Fruit fly (Drosophila melanogaster): ENCODE measurements around the gene Nazo.

Nazo gene

dm6 chr3R:8324016-8324415, 36.3 kb downstream of the Nazo start, which contains the start of gene CG7443:
Gene CG7443, plus strand, starts transcription at chr3R:8324316.
- TF ChIP-seq Dfd (GFP tag; optimal IDR thresholded peaks at IDR 0.05) (no peak), fru (GFP tag; optimal IDR thresholded peaks at IDR 0.05) (no peak), GATAd (GFP tag; optimal IDR thresholded peaks at IDR 0.05) (no peak), tai (GFP tag; optimal IDR thresholded peaks at IDR 0.05) (no peak), usp (GFP tag; optimal IDR thresholded peaks at IDR 0.05) (no peak), N (GFP tag; optimal IDR thresholded peaks at IDR 0.05) (no peak), Sp1 (GFP tag; optimal IDR thresholded peaks at IDR 0.05) (no peak), CG32264 (GFP tag; optimal IDR thresholded peaks at IDR 0.05) (no peak)

- no peak for TF ChIP-seq CG32264 (GFP tag; optimal IDR thresholded peaks at IDR 0.05)
- no peak for TF ChIP-seq fru (GFP tag; optimal IDR thresholded peaks at IDR 0.05)
- no peak for TF ChIP-seq Hr83 (GFP tag; optimal IDR thresholded peaks at IDR 0.05; ENCODE audit: poor library complexity, severe bottlenecking)
- no peak for TF ChIP-seq dl (GFP tag; optimal IDR thresholded peaks at IDR 0.05; ENCODE audit: insufficient read depth in 1 of 2, partially characterized antibody in 2 of 2)
- TF ChIP-seq dsf (GFP tag; optimal IDR thresholded peaks at IDR 0.05; ENCODE audit: borderline replicate concordance): no peak
- TF ChIP-seq Jra (GFP tag; optimal IDR thresholded peaks at IDR 0.05): no peak
- TF ChIP-seq OdsH (GFP tag; optimal IDR thresholded peaks at IDR 0.05): no peak
- no peak for TF ChIP-seq GATAd (GFP tag; optimal IDR thresholded peaks at IDR 0.05)
- no peak for TF ChIP-seq woc (GFP tag; optimal IDR thresholded peaks at IDR 0.05)
- no peak for TF ChIP-seq Vsx2 (GFP tag; optimal IDR thresholded peaks at IDR 0.05; ENCODE audit: partially characterized antibody)
- TF ChIP-seq pan (optimal IDR thresholded peaks at IDR 0.05): no peak
- no peak for TF ChIP-seq foxo (GFP tag; optimal IDR thresholded peaks at IDR 0.05)
Observed at dm6 chr3R:8326884-8327283, 39.2 kb downstream of the Nazo start.

- TF ChIP-seq Jra (GFP tag; optimal IDR thresholded peaks at IDR 0.05): no peak
- TF ChIP-seq woc (GFP tag; optimal IDR thresholded peaks at IDR 0.05): no peak
- no peak for TF ChIP-seq h (GFP tag; optimal IDR thresholded peaks at IDR 0.05)
- TF ChIP-seq Dif (GFP tag; optimal IDR thresholded peaks at IDR 0.05; ENCODE audit: partially characterized antibody): no peak
- no peak for TF ChIP-seq Mio (GFP tag; optimal IDR thresholded peaks at IDR 0.05)
- no peak for TF ChIP-seq CG32264 (GFP tag; optimal IDR thresholded peaks at IDR 0.05)
- no peak for TF ChIP-seq GATAd (GFP tag; optimal IDR thresholded peaks at IDR 0.05)
- TF ChIP-seq Hnf4 (GFP tag; optimal IDR thresholded peaks at IDR 0.05): no peak
- TF ChIP-seq HLH106 (tag; optimal IDR thresholded peaks at IDR 0.05): no peak
- TF ChIP-seq Abd-B (GFP tag; optimal IDR thresholded peaks at IDR 0.05): no peak
- TF ChIP-seq fru (GFP tag; optimal IDR thresholded peaks at IDR 0.05): no peak
- TF ChIP-seq sage (GFP tag; optimal IDR thresholded peaks at IDR 0.05): no peak
- TF ChIP-seq Vsx2 (GFP tag; optimal IDR thresholded peaks at IDR 0.05; ENCODE audit: partially characterized antibody): no peak
Observed at dm6 chr3R:8327967-8328789, 40.5 kb downstream of the Nazo start.

- no peak for TF ChIP-seq usp (GFP tag; optimal IDR thresholded peaks at IDR 0.05)
- TF ChIP-seq pan (optimal IDR thresholded peaks at IDR 0.05): no peak
- no peak for TF ChIP-seq Vsx2 (GFP tag; optimal IDR thresholded peaks at IDR 0.05; ENCODE audit: partially characterized antibody)
- no peak for TF ChIP-seq Hnf4 (GFP tag; optimal IDR thresholded peaks at IDR 0.05)
- no peak for TF ChIP-seq CrebA (GFP tag; optimal IDR thresholded peaks at IDR 0.05; ENCODE audit: borderline replicate concordance)
- no peak for TF ChIP-seq dmrt93B (GFP tag; optimal IDR thresholded peaks at IDR 0.05)
- TF ChIP-seq fru (GFP tag; optimal IDR thresholded peaks at IDR 0.05): no peak
Observed at dm6 chr3R:8329628-8330027, 42.0 kb downstream of the Nazo start.

dm6 chr3R:8333768-8334470, 46.2 kb downstream of the Nazo start, which contains the start of gene Poxm:
Gene Poxm, minus strand, starts transcription at chr3R:8333792.
- peak; percentile 97 for TF ChIP-seq dmrt93B (GFP tag; optimal IDR thresholded peaks at IDR 0.05)
- no peak for TF ChIP-seq Vsx2 (GFP tag; optimal IDR thresholded peaks at IDR 0.05; ENCODE audit: partially characterized antibody)
- peak; percentile 17 for TF ChIP-seq Mio (GFP tag; optimal IDR thresholded peaks at IDR 0.05)
- TF ChIP-seq Myc (optimal IDR thresholded peaks at IDR 0.05): no peak
- no peak for TF ChIP-seq Hr78 (GFP tag; optimal IDR thresholded peaks at IDR 0.05)
- peak; percentile 83 for TF ChIP-seq Dfd (GFP tag; optimal IDR thresholded peaks at IDR 0.05)
- TF ChIP-seq jim (GFP tag; optimal IDR thresholded peaks at IDR 0.05): no peak
- TF ChIP-seq CG32264 (GFP tag; optimal IDR thresholded peaks at IDR 0.05): peak; percentile 1
- no peak for TF ChIP-seq usp (GFP tag; optimal IDR thresholded peaks at IDR 0.05)
- TF ChIP-seq N (GFP tag; optimal IDR thresholded peaks at IDR 0.05): peak; percentile 44
- no peak for TF ChIP-seq pan (optimal IDR thresholded peaks at IDR 0.05)
- peak; percentile 69 for TF ChIP-seq sage (GFP tag; optimal IDR thresholded peaks at IDR 0.05)
- TF ChIP-seq woc (GFP tag; optimal IDR thresholded peaks at IDR 0.05): no peak
- peak; percentile 49 for TF ChIP-seq Hnf4 (GFP tag; optimal IDR thresholded peaks at IDR 0.05)
- TF ChIP-seq fru (GFP tag; optimal IDR thresholded peaks at IDR 0.05): peak; percentile 90
- peak; percentile 87 for TF ChIP-seq CG9705 (GFP tag; optimal IDR thresholded peaks at IDR 0.05)
- TF ChIP-seq HLH106 (tag; optimal IDR thresholded peaks at IDR 0.05): peak; percentile 95
- peak; percentile 45 to 52 for TF ChIP-seq dl (GFP tag; optimal IDR thresholded peaks at IDR 0.05; ENCODE audit: insufficient read depth in 1 of 2, partially characterized antibody in 2 of 2)
- TF ChIP-seq Sp1 (GFP tag; optimal IDR thresholded peaks at IDR 0.05): peak; percentile 94
- peak; percentile 19 for TF ChIP-seq Hr83 (GFP tag; optimal IDR thresholded peaks at IDR 0.05; ENCODE audit: poor library complexity, severe bottlenecking)
- peak in 1 of 2 experiments; percentile 93 for TF ChIP-seq foxo (GFP tag; optimal IDR thresholded peaks at IDR 0.05)
- TF ChIP-seq CrebA (GFP tag; optimal IDR thresholded peaks at IDR 0.05; ENCODE audit: borderline replicate concordance): no peak
- peak; percentile 89 for TF ChIP-seq psq (GFP tag; optimal IDR thresholded peaks at IDR 0.05)
- peak; percentile 90 for TF ChIP-seq h (GFP tag; optimal IDR thresholded peaks at IDR 0.05)
- TF ChIP-seq Abd-B (GFP tag; optimal IDR thresholded peaks at IDR 0.05): no peak
- TF ChIP-seq dsf (GFP tag; optimal IDR thresholded peaks at IDR 0.05; ENCODE audit: borderline replicate concordance): peak; percentile 46
- TF ChIP-seq Rel (GFP tag; optimal IDR thresholded peaks at IDR 0.05): no peak
- peak; percentile 54 for TF ChIP-seq Rel (tag; optimal IDR thresholded peaks at IDR 0.05)
- TF ChIP-seq rgr (GFP tag; optimal IDR thresholded peaks at IDR 0.05): peak; percentile 81
